Worm (Caenorhabditis elegans) whole organism, early embryonic: Measurements from ENCODE around the gene srsy-2.

Experiments used
- B0310.2 ChIP-seq: sonication (generic microtip); optimal IDR thresholded peaks from 2 replicates; lab custom pipeline; 2016; ENCODE audit warnings: mild to moderate bottlenecking, missing genetic modification characterization, missing compliant biosample characterization
- F13C5.2 ChIP-seq: sonication (generic microtip); optimal IDR thresholded peaks from 2 replicates; lab custom pipeline; 2017; ENCODE audit warnings: mild to moderate bottlenecking, missing genetic modification characterization, inconsistent platforms, missing compliant biosample characterization
- aly-1 ChIP-seq: sonication (generic microtip); optimal IDR thresholded peaks from 2 replicates; lab custom pipeline; 2016; ENCODE audit warnings: missing genetic modification characterization, missing compliant biosample characterization
- ama-1 ChIP-seq: fragments of 150-350 bp; optimal IDR thresholded peaks from 2 replicates; lab custom pipeline; 2014
- ceh-13 ChIP-seq: fragments of 200-800 bp; sonication (Bioruptor generic); optimal IDR thresholded peaks from 2 replicates; lab custom pipeline; 2018; ENCODE audit warnings: mild to moderate bottlenecking, missing genetic modification characterization, missing compliant biosample characterization
- ceh-36 ChIP-seq: sonication (generic microtip); optimal IDR thresholded peaks from 2 replicates; lab custom pipeline; 2016; ENCODE audit warnings: missing genetic modification characterization, inconsistent platforms, missing compliant biosample characterization
- ets-7 ChIP-seq: sonication (generic microtip); optimal IDR thresholded peaks from 2 replicates; lab custom pipeline; 2016; ENCODE audit warnings: missing genotype, missing genetic modification characterization, missing compliant biosample characterization
- flt-1 ChIP-seq: fragments of 200-800 bp; sonication (Bioruptor generic); IDR thresholded peaks from 2 replicates; pipeline ENCODE4 v1.3.6; 2022; ENCODE audit warnings: missing genetic modification characterization, missing compliant biosample characterization
- hmbx-1 ChIP-seq: sonication (generic microtip); optimal IDR thresholded peaks from 2 replicates; lab custom pipeline; 2016; ENCODE audit warnings: mild to moderate bottlenecking, missing genetic modification characterization, missing compliant biosample characterization
- hmg-4 ChIP-seq: fragments of 200-800 bp; sonication (Bioruptor generic); optimal IDR thresholded peaks from 2 replicates; lab custom pipeline; 2018; ENCODE audit warnings: mild to moderate bottlenecking, missing genetic modification characterization, missing compliant biosample characterization
- hnd-1 ChIP-seq: sonication (generic microtip); optimal IDR thresholded peaks from 2 replicates; lab custom pipeline; 2016; ENCODE audit warnings: missing genetic modification characterization, missing compliant biosample characterization
- pes-1 ChIP-seq: fragments of 200-800 bp; sonication (Bioruptor generic); IDR thresholded peaks from 2 replicates; pipeline ENCODE4 v1.3.6; 2022; ENCODE audit warnings: missing genetic modification reagents, missing genetic modification characterization, missing compliant biosample characterization
- scrt-1 ChIP-seq: fragments of 200-800 bp; sonication (Bioruptor generic); IDR thresholded peaks from 2 replicates; pipeline ENCODE4 v1.3.6; 2022; ENCODE audit warnings: missing genetic modification characterization, missing compliant biosample characterization
- sea-1 ChIP-seq: fragments of 200-800 bp; sonication (Bioruptor generic); conservative IDR thresholded peaks from 2 replicates; pipeline ENCODE4 v1.3.6; 2022; ENCODE audit warnings: missing genetic modification characterization, missing compliant biosample characterization
- tbx-11 ChIP-seq: fragments of 200-800 bp; sonication (Bioruptor generic); IDR thresholded peaks from 2 replicates; pipeline ENCODE4 v1.3.6; 2022; ENCODE audit warnings: missing genetic modification characterization, missing compliant biosample characterization
- tbx-37 ChIP-seq: fragments of 200-800 bp; sonication (Bioruptor generic); conservative IDR thresholded peaks from 2 replicates; pipeline ENCODE4 v1.3.6; 2022; ENCODE audit warnings: missing genetic modification reagents, missing genetic modification characterization, missing compliant biosample characterization
- tra-4 ChIP-seq: sonication (generic microtip); optimal IDR thresholded peaks from 2 replicates; lab custom pipeline; 2017; ENCODE audit warnings: missing genetic modification characterization, missing compliant biosample characterization

The srsy-2 gene

DNA sequence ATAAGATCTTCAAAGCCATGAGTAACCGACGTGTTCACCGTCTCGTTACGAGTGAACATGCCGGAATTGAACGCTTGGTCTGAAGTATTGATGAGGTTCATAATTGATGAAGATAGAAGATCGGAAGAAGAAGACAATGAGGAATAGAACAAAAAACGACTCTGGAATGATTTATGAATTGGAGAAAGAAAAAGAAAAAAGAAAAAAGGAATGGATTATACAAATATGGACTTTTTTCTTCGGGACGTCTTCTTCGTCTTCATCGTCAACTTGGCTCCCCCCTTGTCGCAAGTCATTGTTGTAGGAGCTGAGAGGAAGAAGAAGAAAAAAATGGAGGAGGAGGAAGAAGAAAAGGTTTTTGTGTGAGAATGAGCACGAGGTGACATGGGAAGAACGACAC, at the start of gene srsy-2:
srsy-2 (minus strand) TSS at position 101 of the 400 bp plus-strand sequence.
- TF ChIP-seq tbx-37 (GFP tag; lab: Robert Waterston, UW) (no peak), tra-4 (tag; lab: Kevin White, UChicago) (no peak), scrt-1 (no peak), sea-1 (GFP tag; lab: Robert Waterston, UW) (no peak), ceh-36 (no peak), ceh-13 (GFP tag; lab: Kevin White, UChicago) (no peak), B0310.2 (tag; lab: Kevin White, UChicago) (no peak), tbx-11 (GFP tag; lab: Robert Waterston, UW) (no peak), aly-1 (no peak), ets-7 (tag; lab: Kevin White, UChicago) (no peak), pes-1 (GFP tag; lab: Robert Waterston, UW) (no peak), hmg-4 (GFP tag; lab: Kevin White, UChicago) (no peak), flt-1 (GFP tag; lab: Robert Waterston, UW) (no peak), ama-1 (no peak), F13C5.2 (tag; lab: Kevin White, UChicago) (no peak), hnd-1 (tag; lab: Kevin White, UChicago) (no peak), hmbx-1 (tag; lab: Kevin White, UChicago) (no peak)

DNA sequence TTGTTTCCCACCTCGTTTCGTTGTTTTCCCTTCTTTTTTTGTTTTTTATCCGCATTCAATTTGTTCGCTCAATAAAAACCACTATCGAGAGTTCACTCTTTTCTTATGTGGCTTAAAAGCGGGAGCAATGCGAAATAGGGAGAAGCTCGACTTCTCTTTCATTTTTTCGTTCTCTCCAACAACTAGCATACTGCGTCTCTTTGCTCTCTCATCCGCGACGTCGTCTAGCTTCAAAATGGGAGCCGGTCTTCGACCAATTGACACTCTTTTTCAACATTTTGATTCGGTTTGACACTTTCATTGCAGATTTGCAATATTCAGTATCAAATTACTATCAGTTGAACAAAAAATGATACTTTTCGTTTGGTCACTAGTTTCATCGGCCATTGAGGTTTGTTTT, 47.0 kb upstream of the srsy-2 start, which contains the start of gene bpl-1:
bpl-1 (plus strand) TSS at position 301 of the 400 bp plus-strand sequence.
- TF ChIP-seq ama-1 (no peak), hmbx-1 (tag; lab: Kevin White, UChicago) (no peak), tbx-37 (GFP tag; lab: Robert Waterston, UW) (no peak), ets-7 (tag; lab: Kevin White, UChicago) (no peak), hmg-4 (GFP tag; lab: Kevin White, UChicago) (no peak), ceh-36 (no peak), ceh-13 (GFP tag; lab: Kevin White, UChicago) (no peak), B0310.2 (tag; lab: Kevin White, UChicago) (no peak), aly-1 (no peak), hnd-1 (tag; lab: Kevin White, UChicago) (no peak)

DNA sequence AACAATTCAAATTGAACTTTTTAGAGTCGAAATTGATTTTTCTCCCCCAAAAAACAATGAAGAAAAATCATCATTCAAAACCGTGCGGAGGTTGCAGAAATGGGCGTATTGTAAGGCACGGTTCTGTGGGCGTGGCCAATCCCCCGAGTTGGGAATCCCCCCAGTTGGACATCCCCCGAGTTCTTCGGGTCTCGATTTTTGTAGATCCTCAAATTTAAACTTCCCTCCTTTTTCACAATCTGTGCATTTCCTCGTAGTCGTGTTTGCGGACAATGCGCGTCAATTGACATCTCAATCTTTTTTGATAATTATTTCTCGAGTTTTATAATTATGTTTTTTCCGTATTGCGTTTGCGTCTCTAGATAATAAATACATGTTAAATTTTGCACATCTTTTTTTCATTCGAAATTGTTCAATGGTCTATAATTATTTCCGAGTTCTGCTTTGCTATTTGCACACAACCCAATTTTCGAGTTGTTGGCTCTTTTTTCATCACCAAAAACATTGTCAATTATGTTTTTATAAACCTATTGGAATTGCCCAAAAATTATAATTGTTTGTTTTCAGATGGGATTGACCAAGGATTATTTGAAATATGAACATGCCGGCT, 43.0 kb upstream of the srsy-2 start, which contains the start of gene F13H8.2:
F13H8.2 (plus strand) TSS at position 560 of the 610 bp plus-strand sequence.
- TF ChIP-seq ceh-13 (GFP tag; lab: Kevin White, UChicago) (no peak), flt-1 (GFP tag; lab: Robert Waterston, UW) (peak; percentile 23; the same call in 1 of the 2 replicates), ama-1 (no peak), B0310.2 (tag; lab: Kevin White, UChicago) (no peak), hmg-4 (GFP tag; lab: Kevin White, UChicago) (no peak), tbx-37 (GFP tag; lab: Robert Waterston, UW) (peak; percentile 51; the same call in 1 of the 2 replicates), hmbx-1 (tag; lab: Kevin White, UChicago) (no peak), scrt-1 (peak; percentile 73; the same call in 1 of the 2 replicates), sea-1 (GFP tag; lab: Robert Waterston, UW) (no peak), pes-1 (GFP tag; lab: Robert Waterston, UW) (no peak; the same call in 1 of the 2 replicates), ceh-36 (peak; percentile 47), F13C5.2 (tag; lab: Kevin White, UChicago) (peak; percentile 28), hnd-1 (tag; lab: Kevin White, UChicago) (no peak), ets-7 (tag; lab: Kevin White, UChicago) (no peak), tbx-11 (GFP tag; lab: Robert Waterston, UW) (0 out of 2 replicates have a peak, but pooled peaks have one; percentile 23), aly-1 (no peak), tra-4 (tag; lab: Kevin White, UChicago) (no peak)

DNA sequence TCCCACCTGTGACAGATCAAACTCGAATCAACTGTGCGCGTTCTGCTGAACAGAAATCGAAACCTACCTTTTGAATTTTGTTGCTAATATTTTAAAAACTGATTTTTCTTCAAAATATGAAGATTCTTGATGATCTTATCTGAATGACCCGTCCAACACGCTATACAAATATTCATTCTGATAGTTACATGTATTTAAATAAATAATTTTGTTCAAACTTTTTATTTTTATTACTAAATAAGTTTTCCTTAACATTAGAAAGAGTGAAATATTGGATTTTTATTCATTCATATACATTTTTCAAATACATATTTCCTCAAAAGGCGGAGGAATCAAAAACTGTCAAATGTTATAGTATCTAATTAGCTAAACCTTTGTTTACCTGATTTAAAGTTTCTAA, 41.1 kb upstream of the srsy-2 start, which contains the start of gene F13H8.8:
F13H8.8 (minus strand) TSS at position 101 of the 400 bp plus-strand sequence.
- TF ChIP-seq ama-1 = no peak

DNA sequence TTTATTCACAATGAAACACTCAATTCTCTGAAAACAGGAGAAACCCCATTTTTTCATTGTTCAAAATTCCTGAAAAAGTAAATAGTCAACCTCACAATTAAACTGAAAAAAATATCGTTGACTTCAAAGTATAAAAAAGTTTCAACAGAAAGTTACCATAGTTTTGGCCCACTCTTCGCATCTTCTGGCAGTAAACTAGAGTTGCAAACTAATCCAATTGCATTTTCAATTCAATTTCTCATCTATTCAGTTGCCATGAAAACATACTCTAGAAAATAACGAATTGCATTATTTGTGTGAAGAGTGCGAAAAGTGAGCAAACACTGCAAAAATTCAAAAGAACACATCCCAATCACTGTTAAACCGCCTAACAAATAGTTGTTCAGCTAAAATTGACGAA, 36.8 kb upstream of the srsy-2 start, which contains the start of gene F13H8.3:
F13H8.3 (plus strand) TSS at position 301 of the 400 bp plus-strand sequence.
- no peak for TF ChIP-seq ceh-36

DNA sequence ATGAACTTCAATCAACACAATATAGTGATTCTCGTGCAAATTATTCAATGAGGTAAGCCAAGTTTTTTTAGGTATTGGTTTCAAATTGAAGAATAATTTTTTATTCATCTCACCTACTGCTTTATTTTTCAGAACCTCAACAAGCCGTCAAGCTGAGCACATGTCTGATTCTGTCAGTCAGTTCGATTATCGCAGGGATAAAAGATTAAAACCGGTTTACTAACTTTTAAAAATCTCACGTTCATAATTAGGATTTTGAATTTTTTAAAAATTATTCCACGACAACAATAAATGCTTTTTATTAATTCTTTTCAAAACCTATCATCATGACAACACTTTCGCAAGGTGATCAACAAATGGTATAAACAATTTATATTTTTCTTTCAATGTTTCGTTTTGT, 35.3 kb upstream of the srsy-2 start, which contains the start of gene F13H8.12:
F13H8.12 (plus strand) TSS at position 301 of the 400 bp plus-strand sequence.
- TF ChIP-seq B0310.2 (tag; lab: Kevin White, UChicago) = no peak
- TF ChIP-seq tbx-11 (GFP tag; lab: Robert Waterston, UW) = no peak
- no peak for TF ChIP-seq flt-1 (GFP tag; lab: Robert Waterston, UW)
- TF ChIP-seq ceh-13 (GFP tag; lab: Kevin White, UChicago) = no peak
- TF ChIP-seq ets-7 (tag; lab: Kevin White, UChicago) = no peak
- TF ChIP-seq hmg-4 (GFP tag; lab: Kevin White, UChicago) = no peak
- TF ChIP-seq hmbx-1 (tag; lab: Kevin White, UChicago) = no peak
- no peak for TF ChIP-seq tra-4 (tag; lab: Kevin White, UChicago)
- no peak for TF ChIP-seq F13C5.2 (tag; lab: Kevin White, UChicago)
- TF ChIP-seq sea-1 (GFP tag; lab: Robert Waterston, UW) = no peak
- no peak for TF ChIP-seq pes-1 (GFP tag; lab: Robert Waterston, UW)
- no peak for TF ChIP-seq ama-1
- TF ChIP-seq tbx-37 (GFP tag; lab: Robert Waterston, UW) = no peak

DNA sequence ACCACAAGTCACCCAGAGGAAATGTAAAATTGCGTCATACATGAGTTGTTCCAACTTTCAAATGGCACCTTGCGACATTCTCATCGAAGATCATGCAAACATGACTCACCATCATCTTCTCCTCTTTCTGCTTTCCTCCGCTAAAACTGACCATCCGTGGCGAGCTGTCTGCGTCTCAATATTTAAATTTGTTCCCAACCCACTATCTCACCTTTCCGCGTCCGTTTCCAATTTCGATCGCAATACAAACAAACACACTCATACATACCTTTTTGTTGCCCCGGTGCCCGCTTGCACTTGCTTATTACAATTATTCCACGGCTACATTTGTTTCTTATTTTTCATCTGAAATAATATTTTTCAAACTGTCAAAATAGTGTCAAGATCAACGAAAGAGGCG, 33.8 kb upstream of the srsy-2 start, which contains the start of gene nmgp-1:
nmgp-1 (plus strand) TSS at position 174 of the 400 bp plus-strand sequence.
- no peak for TF ChIP-seq tbx-11 (GFP tag; lab: Robert Waterston, UW)
- TF ChIP-seq hnd-1 (tag; lab: Kevin White, UChicago) = no peak
- TF ChIP-seq ceh-13 (GFP tag; lab: Kevin White, UChicago) = no peak
- no peak for TF ChIP-seq flt-1 (GFP tag; lab: Robert Waterston, UW)
- no peak for TF ChIP-seq tbx-37 (GFP tag; lab: Robert Waterston, UW)
- no peak for TF ChIP-seq ama-1
